Worm (Caenorhabditis elegans): ENCODE data around the gene C25F6.8.

Gene C25F6.8

ce11 chrX:5407271-5407670, 40.8 kb upstream of the C25F6.8 start (continued):
- no peak for TF ChIP-seq pha-4 (tag; optimal IDR thresholded peaks at IDR 0.05)
- peak; percentile 65 for TF ChIP-seq sdc-2 (tag; optimal IDR thresholded peaks at IDR 0.05)
- peak; percentile 42 for TF ChIP-seq fax-1 (tag; optimal IDR thresholded peaks at IDR 0.05)
- TF ChIP-seq zip-5 (tag; optimal IDR thresholded peaks at IDR 0.05): peak; percentile 31
- TF ChIP-seq ceh-48 (tag; optimal IDR thresholded peaks at IDR 0.05): no peak
- TF ChIP-seq che-1 (tag; optimal IDR thresholded peaks at IDR 0.05): peak; percentile 35
- TF ChIP-seq hlh-8 (tag; optimal IDR thresholded peaks at IDR 0.05): no peak
- TF ChIP-seq sox-4 (tag; optimal IDR thresholded peaks at IDR 0.05): peak; percentile 27
- no peak for TF ChIP-seq hlh-6 (tag; optimal IDR thresholded peaks at IDR 0.05)
- no peak for TF ChIP-seq ztf-16 (tag; optimal IDR thresholded peaks at IDR 0.05)
- no peak for TF ChIP-seq sox-2 (GFP tag; IDR thresholded peaks at IDR 0.05)
- peak; percentile 17 for TF ChIP-seq ceh-34 (tag; optimal IDR thresholded peaks at IDR 0.05)
- TF ChIP-seq odd-2 (tag; optimal IDR thresholded peaks at IDR 0.05): no peak
- no peak for TF ChIP-seq ceh-9 (tag; optimal IDR thresholded peaks at IDR 0.05)
- TF ChIP-seq hlh-30 (tag; optimal IDR thresholded peaks at IDR 0.05; ENCODE audit: insufficient read depth): no peak
- TF ChIP-seq ceh-45 (GFP tag; IDR thresholded peaks at IDR 0.05): no peak

- TF ChIP-seq hlh-6 (tag; optimal IDR thresholded peaks at IDR 0.05): no peak
- no peak for TF ChIP-seq mec-3 (tag; optimal IDR thresholded peaks at IDR 0.05; ENCODE audit: borderline replicate concordance)
- no peak for TF ChIP-seq ceh-14 (tag; optimal IDR thresholded peaks at IDR 0.05)
- TF ChIP-seq tbx-7 (tag; optimal IDR thresholded peaks at IDR 0.05): no peak
- no peak for TF ChIP-seq ceh-48 (tag; optimal IDR thresholded peaks at IDR 0.05)
- TF ChIP-seq Y22D7AL.16 (tag; optimal IDR thresholded peaks at IDR 0.05): no peak
These were observed 34.5 kb upstream of the C25F6.8 start, which contains the start of gene pks-1 for ce11 chrX:5413510-5413909. Gene pks-1, plus strand, starts transcription at chrX:5413810.

- no peak for TF ChIP-seq ceh-2 (tag; optimal IDR thresholded peaks at IDR 0.05)
- no peak for TF ChIP-seq ceh-9 (tag; optimal IDR thresholded peaks at IDR 0.05)
- no peak for TF ChIP-seq tbx-2 (tag; optimal IDR thresholded peaks at IDR 0.05)
- no peak for TF ChIP-seq gmeb-2 (tag; optimal IDR thresholded peaks at IDR 0.05)
- TF ChIP-seq Y22D7AL.16 (tag; optimal IDR thresholded peaks at IDR 0.05): no peak
- no peak for TF ChIP-seq pag-3 (tag; optimal IDR thresholded peaks at IDR 0.05; ENCODE audit: borderline replicate concordance)
- TF ChIP-seq nfya-1 (tag; optimal IDR thresholded peaks at IDR 0.05): no peak
- no peak for TF ChIP-seq ceh-19 (GFP tag; optimal IDR thresholded peaks at IDR 0.05)
- TF ChIP-seq madf-2 (tag; optimal IDR thresholded peaks at IDR 0.05): no peak
These were observed 33.8 kb upstream of the C25F6.8 start, which contains the start of gene C41A3.2 for ce11 chrX:5414250-5414649. Gene C41A3.2, minus strand, starts transcription at chrX:5414350.

DNA sequence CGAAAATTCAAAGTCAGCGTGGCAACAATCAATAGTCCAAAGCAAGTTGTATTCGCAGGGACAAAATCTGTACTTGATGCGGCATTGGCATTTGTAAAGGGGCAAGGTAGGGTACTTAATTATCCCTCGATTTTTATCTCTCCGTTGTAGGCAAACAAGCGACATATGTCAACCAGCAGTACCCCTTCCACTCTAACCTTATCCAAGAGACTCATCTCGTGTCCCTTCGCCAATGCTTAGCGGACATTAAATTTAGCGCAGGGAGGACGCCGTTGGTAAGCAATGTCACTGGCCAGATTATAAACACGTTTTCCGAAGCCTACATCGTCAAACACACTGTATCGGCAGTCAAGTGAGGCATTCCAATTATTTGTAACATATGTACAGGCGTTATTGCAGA, 18.7 kb upstream of the C25F6.8 start:
- TF ChIP-seq hlh-30 (tag; optimal IDR thresholded peaks at IDR 0.05; ENCODE audit: insufficient read depth): peak; percentile 85
- TF ChIP-seq odd-2 (tag; optimal IDR thresholded peaks at IDR 0.05): peak; percentile 28
- peak; percentile 73 for TF ChIP-seq ceh-2 (tag; optimal IDR thresholded peaks at IDR 0.05)
- TF ChIP-seq ceh-9 (tag; optimal IDR thresholded peaks at IDR 0.05): no peak
- no peak for TF ChIP-seq npax-4 (tag; optimal IDR thresholded peaks at IDR 0.05)
- peak; percentile 39 for TF ChIP-seq hlh-15 (tag; optimal IDR thresholded peaks at IDR 0.05)
- TF ChIP-seq ceh-19 (GFP tag; optimal IDR thresholded peaks at IDR 0.05): peak; percentile 57
- no peak for TF ChIP-seq lin-11 (tag; optimal IDR thresholded peaks at IDR 0.05)
- peak; percentile 70 for TF ChIP-seq F13H6.1 (tag; optimal IDR thresholded peaks at IDR 0.05)
- TF ChIP-seq ref-2 (tag; optimal IDR thresholded peaks at IDR 0.05): peak; percentile 97
- peak; percentile 89 for TF ChIP-seq pqm-1 (tag; optimal IDR thresholded peaks at IDR 0.05)
- peak; percentile 67 for TF ChIP-seq K09A11.1 (tag; optimal IDR thresholded peaks at IDR 0.05; ENCODE audit: insufficient read depth)
- peak; percentile 51 for TF ChIP-seq sox-2 (GFP tag; IDR thresholded peaks at IDR 0.05)
- TF ChIP-seq ceh-22 (tag; optimal IDR thresholded peaks at IDR 0.05): peak; percentile 93
- TF ChIP-seq unc-42 (tag; optimal IDR thresholded peaks at IDR 0.05): peak; percentile 94
- peak; percentile 60 for TF ChIP-seq sox-4 (tag; optimal IDR thresholded peaks at IDR 0.05)
- peak; percentile 81 for TF ChIP-seq ztf-16 (tag; optimal IDR thresholded peaks at IDR 0.05)
- TF ChIP-seq pha-4 (tag; optimal IDR thresholded peaks at IDR 0.05): no peak
- peak; percentile 54 for TF ChIP-seq fkh-6 (tag; optimal IDR thresholded peaks at IDR 0.05)
- TF ChIP-seq tbx-2 (tag; optimal IDR thresholded peaks at IDR 0.05): peak; percentile 94
- peak; percentile 77 for TF ChIP-seq ceh-6 (GFP tag; optimal IDR thresholded peaks at IDR 0.05)
- TF ChIP-seq pax-1 (tag; optimal IDR thresholded peaks at IDR 0.05): no peak
- TF ChIP-seq pag-3 (tag; optimal IDR thresholded peaks at IDR 0.05; ENCODE audit: borderline replicate concordance): no peak
- no peak for TF ChIP-seq elt-2 (tag; optimal IDR thresholded peaks at IDR 0.05)
- peak; percentile 93 for TF ChIP-seq ceh-34 (tag; optimal IDR thresholded peaks at IDR 0.05)
- peak; percentile 65 for TF ChIP-seq pat-9 (tag; optimal IDR thresholded peaks at IDR 0.05)
- no peak for TF ChIP-seq mec-3 (tag; optimal IDR thresholded peaks at IDR 0.05; ENCODE audit: borderline replicate concordance)
- TF ChIP-seq ceh-18 (tag; optimal IDR thresholded peaks at IDR 0.05): peak; percentile 99
- TF ChIP-seq madf-2 (tag; optimal IDR thresholded peaks at IDR 0.05): peak; percentile 83
- no peak; the same call in 1 of the 2 replicates for TF ChIP-seq unc-3 (GFP tag; conservative IDR thresholded peaks at IDR 0.05)
- peak; percentile 46 for TF ChIP-seq unc-3 (tag; optimal IDR thresholded peaks at IDR 0.05)
- no peak for TF ChIP-seq ets-4 (tag; optimal IDR thresholded peaks at IDR 0.05)
